Worm (Caenorhabditis elegans) whole organism, L2 larva: ENCODE results near the gene fbxa-36.

Experiments used
- R02D3.7 ChIP-seq: fragments of 150-350 bp; optimal IDR thresholded peaks from 2 replicates; lab custom pipeline; 2014; ENCODE audit warnings: missing biosample characterization, missing genetic modification characterization
- alr-1 ChIP-seq: fragments of 150-350 bp; optimal IDR thresholded peaks from 2 replicates; lab custom pipeline; 2014; ENCODE audit warnings: missing biosample characterization, missing genetic modification characterization
- aly-2 ChIP-seq: fragments of 150-350 bp; optimal IDR thresholded peaks from 2 replicates; lab custom pipeline; 2014; ENCODE audit warnings: missing biosample characterization, missing genetic modification characterization
- lin-13 ChIP-seq: fragments of 150-350 bp; optimal IDR thresholded peaks from 2 replicates; lab custom pipeline; 2014; ENCODE audit warnings: missing biosample characterization, missing genetic modification reagents, missing genetic modification characterization
- nhr-10 ChIP-seq: sonication (generic microtip); optimal IDR thresholded peaks from 2 replicates; lab custom pipeline; 2017; ENCODE audit warnings: missing biosample characterization, missing genetic modification characterization
- nhr-237 ChIP-seq: fragments of 150-350 bp; optimal IDR thresholded peaks from 2 replicates; lab custom pipeline; 2014; ENCODE audit warnings: missing biosample characterization, missing genetic modification characterization
- nhr-25 ChIP-seq: fragments of 150-350 bp; sonication (generic microtip); optimal IDR thresholded peaks from 3 replicates; lab custom pipeline; 2014; ENCODE audit warnings: missing biosample characterization, missing genetic modification characterization
- nhr-77 ChIP-seq: fragments of 150-350 bp; optimal IDR thresholded peaks from 2 replicates; lab custom pipeline; 2014; ENCODE audit warnings: missing biosample characterization, missing genetic modification characterization
- snpc-4 ChIP-seq: fragments of 150-350 bp; optimal IDR thresholded peaks from 2 replicates; lab custom pipeline; 2014; ENCODE audit warnings: missing biosample characterization, missing genetic modification characterization
- unc-39 ChIP-seq: fragments of 150-350 bp; optimal IDR thresholded peaks from 2 replicates; lab custom pipeline; 2014; ENCODE audit warnings: missing biosample characterization, missing genetic modification characterization
- ztf-11 ChIP-seq: sonication (generic microtip); optimal IDR thresholded peaks from 2 replicates; lab custom pipeline; 2017; ENCODE audit warnings: missing biosample characterization, missing genetic modification characterization
- ztf-4 ChIP-seq: fragments of 150-350 bp; optimal IDR thresholded peaks from 2 replicates; lab custom pipeline; 2014; ENCODE audit warnings: missing biosample characterization, missing genetic modification characterization

ce11 chrIII:1273655-1274328, 19.2 kb downstream of the fbxa-36 start, which contains the start of gene fbxa-29:
- TF ChIP-seq R02D3.7 (no peak), snpc-4 (no peak), alr-1 (no peak), nhr-237 (tag; lab: Kevin White, UChicago) (no peak), ztf-4 (tag; lab: Kevin White, UChicago) (no peak), aly-2 (tag; lab: Kevin White, UChicago) (no peak), unc-39 (tag; lab: Kevin White, UChicago) (no peak), ztf-11 (tag; lab: Kevin White, UChicago) (no peak), nhr-25 (tag; lab: Kevin White, UChicago) (no peak), nhr-77 (tag; lab: Kevin White, UChicago) (no peak), lin-13 (no peak), nhr-10 (no peak)
